Fruit fly (Drosophila melanogaster) whole organism, wandering third instar larva: ENCODE measurements around the gene CG32793.

Experiments used
- Abd-B ChIP-seq: fragments of >200 bp; optimal IDR thresholded peaks from 2 replicates; lab custom pipeline; 2017; ENCODE audit warnings: missing biosample characterization, missing genetic modification characterization
- CG32264 ChIP-seq: fragments of 200-800 bp; sonication (Bioruptor generic); optimal IDR thresholded peaks from 2 replicates; lab custom pipeline; 2016; ENCODE audit warnings: missing biosample characterization, missing genetic modification characterization
- CG9705 ChIP-seq: fragments of 200-800 bp; sonication (Bioruptor generic); optimal IDR thresholded peaks from 2 replicates; lab custom pipeline; 2018; ENCODE audit warnings: missing biosample characterization, mild to moderate bottlenecking, missing genetic modification characterization
- Dfd ChIP-seq: fragments of >200 bp; optimal IDR thresholded peaks from 2 replicates; lab custom pipeline; 2017; ENCODE audit warnings: missing biosample characterization, missing genetic modification characterization
- Dif ChIP-seq: fragments of 200-275, 200-300 bp; sonication (Bioruptor generic); optimal IDR thresholded peaks from 2 replicates; lab custom pipeline; 2018; ENCODE audit warnings: missing biosample characterization, missing genetic modification characterization; ENCODE audit not compliant: partially characterized antibody
- HLH106 ChIP-seq: fragments of 200-800 bp; optimal IDR thresholded peaks from 3 replicates; lab custom pipeline; 2019; ENCODE audit warnings: missing biosample characterization, mild to moderate bottlenecking, missing genetic modification characterization, moderate library complexity
- Hr78 ChIP-seq: fragments of >200 bp; optimal IDR thresholded peaks from 2 replicates; lab custom pipeline; 2017; ENCODE audit warnings: missing biosample characterization, missing genetic modification characterization
- Hr83 ChIP-seq: fragments of 200-300 bp; sonication (Bioruptor generic); optimal IDR thresholded peaks from 2 replicates; lab custom pipeline; 2016; ENCODE audit warnings: missing biosample characterization, mild to moderate bottlenecking, missing genetic modification characterization, moderate library complexity; ENCODE audit not compliant: poor library complexity, severe bottlenecking
- Jra ChIP-seq: sonication (Bioruptor generic); optimal IDR thresholded peaks from 2 replicates; lab custom pipeline; 2016; ENCODE audit warnings: missing biosample characterization, missing genetic modification characterization
- Mio ChIP-seq: sonication (Bioruptor generic); optimal IDR thresholded peaks from 2 replicates; lab custom pipeline; 2016; ENCODE audit warnings: missing biosample characterization, missing genetic modification characterization
- Myc ChIP-seq: fragments of >200 bp; optimal IDR thresholded peaks from 2 replicates; lab custom pipeline; 2017
- N ChIP-seq: fragments of >200 bp; optimal IDR thresholded peaks from 2 replicates; lab custom pipeline; 2018; ENCODE audit warnings: missing biosample characterization, missing external identifiers, missing genetic modification characterization
- Rel ChIP-seq, 2 experiments: fragments of 200-800 bp; sonication (Bioruptor generic) in 1 of 2; optimal IDR thresholded peaks; 2 replicates in 1 of 2; 3 replicates in 1 of 2; lab custom pipeline; 2016 to 2019; ENCODE audit warnings: mild to moderate bottlenecking in 2 of 2, missing biosample characterization in 2 of 2, missing genetic modification characterization in 2 of 2, moderate library complexity in 1 of 2
- Sp1 ChIP-seq: fragments of 200-800 bp; sonication (Bioruptor generic); optimal IDR thresholded peaks from 3 replicates; lab custom pipeline; 2019; ENCODE audit warnings: missing biosample characterization, mild to moderate bottlenecking, missing genetic modification characterization, moderate library complexity
- Vsx2 ChIP-seq: fragments of 200-300, 225-300 bp; sonication (Bioruptor generic); optimal IDR thresholded peaks from 2 replicates; lab custom pipeline; 2018; ENCODE audit warnings: missing biosample characterization, missing genetic modification characterization; ENCODE audit not compliant: partially characterized antibody
- br ChIP-seq: fragments of 200-800 bp; sonication (Bioruptor generic); optimal IDR thresholded peaks from 2 replicates; lab custom pipeline; 2016; ENCODE audit warnings: missing biosample characterization, missing genetic modification characterization
- brk ChIP-seq: fragments of 200-800 bp; sonication (Bioruptor generic); optimal IDR thresholded peaks from 2 replicates; lab custom pipeline; 2016; ENCODE audit warnings: missing biosample characterization, mild to moderate bottlenecking, missing genetic modification characterization
- dl ChIP-seq, 2 experiments: fragments of 175-275, 200-275 bp in 1 of 2; fragments of 200-275 bp in 1 of 2; sonication (Bioruptor generic); optimal IDR thresholded peaks; lab custom pipeline; 2018; ENCODE audit warnings: mild to moderate bottlenecking in 2 of 2, missing biosample characterization in 2 of 2, missing genetic modification characterization in 2 of 2, moderate library complexity in 2 of 2; ENCODE audit not compliant: partially characterized antibody in 2 of 2, insufficient read depth in 1 of 2
- dmrt93B ChIP-seq: fragments of 200-800 bp; sonication (Bioruptor generic); optimal IDR thresholded peaks from 2 replicates; lab custom pipeline; 2018; ENCODE audit warnings: missing biosample characterization, mild to moderate bottlenecking, missing genetic modification characterization
- dsf ChIP-seq: sonication (Bioruptor generic); optimal IDR thresholded peaks from 2 replicates; lab custom pipeline; 2016; ENCODE audit warnings: missing biosample characterization, missing genetic modification characterization, borderline replicate concordance
- ey ChIP-seq: fragments of 200-800 bp; sonication (Bioruptor generic); optimal IDR thresholded peaks from 2 replicates; lab custom pipeline; 2016; ENCODE audit warnings: missing biosample characterization, missing genetic modification characterization
- foxo ChIP-seq, 2 experiments: fragments of 200-800 bp; sonication (Bioruptor generic); optimal IDR thresholded peaks; 2 replicates in 1 of 2; 3 replicates in 1 of 2; lab custom pipeline; 2016 to 2017; ENCODE audit warnings: missing biosample characterization in 2 of 2, missing genetic modification characterization in 2 of 2
- h ChIP-seq: fragments of 200-800 bp; sonication (Bioruptor generic); optimal IDR thresholded peaks from 3 replicates; lab custom pipeline; 2016; ENCODE audit warnings: missing biosample characterization, mild to moderate bottlenecking, missing genetic modification characterization
- lola ChIP-seq: fragments of >200 bp; optimal IDR thresholded peaks from 2 replicates; lab custom pipeline; 2017; ENCODE audit warnings: missing biosample characterization, missing genetic modification characterization
- pan ChIP-seq: fragments of >200 bp; optimal IDR thresholded peaks from 2 replicates; lab custom pipeline; 2017
- psq ChIP-seq: fragments of 200-800 bp; sonication (Bioruptor generic); optimal IDR thresholded peaks from 3 replicates; lab custom pipeline; 2017; ENCODE audit warnings: missing biosample characterization, mild to moderate bottlenecking, missing genetic modification characterization, moderate library complexity
- rgr ChIP-seq: fragments of 200-800 bp; sonication (Bioruptor generic); optimal IDR thresholded peaks from 3 replicates; lab custom pipeline; 2016; ENCODE audit warnings: missing biosample characterization, mild to moderate bottlenecking, missing genetic modification characterization
- sage ChIP-seq: fragments of 200-800 bp; sonication (Bioruptor generic); optimal IDR thresholded peaks from 2 replicates; lab custom pipeline; 2016; ENCODE audit warnings: missing biosample characterization, mild to moderate bottlenecking, missing genetic modification characterization
- sv ChIP-seq: fragments of 200-800 bp; sonication (Bioruptor generic); optimal IDR thresholded peaks from 3 replicates; lab custom pipeline; 2016; ENCODE audit warnings: missing biosample characterization, missing genetic modification characterization
- woc ChIP-seq: sonication (Bioruptor generic); optimal IDR thresholded peaks from 2 replicates; lab custom pipeline; 2016; ENCODE audit warnings: missing biosample characterization, mild to moderate bottlenecking, missing genetic modification characterization

Gene CG32793

dm6 chrX:2929496-2929895 is at the start of gene CG32793:
TSS of gene CG32793 (plus strand) at chrX:2929796.
- TF ChIP-seq ey (GFP tag; lab: Kevin White, UChicago) (no peak), Dif (GFP tag; lab: Kevin White, UChicago) (no peak), HLH106 (tag; lab: Kevin White, UChicago) (no peak), Vsx2 (GFP tag; lab: Kevin White, UChicago) (no peak), Hr83 (no peak), brk (GFP tag; lab: Kevin White, UChicago) (no peak), woc (no peak), sv (GFP tag; lab: Kevin White, UChicago) (no peak), Sp1 (GFP tag; lab: Kevin White, UChicago) (no peak), foxo (GFP tag; optimal IDR thresholded peaks at IDR 0.05; lab: Kevin White, UChicago) (no peak), pan (lab: Kevin White, UChicago) (no peak), br (GFP tag; lab: Kevin White, UChicago) (no peak), CG9705 (GFP tag; lab: Kevin White, UChicago) (no peak)

- TF ChIP-seq h (peak; percentile 7), ey (GFP tag; lab: Kevin White, UChicago) (peak; percentile 10), dmrt93B (GFP tag; lab: Kevin White, UChicago) (no peak), HLH106 (tag; lab: Kevin White, UChicago) (peak; percentile 24), psq (no peak), rgr (GFP tag; lab: Kevin White, UChicago) (peak; percentile 12)
- TF ChIP-seq, all 38 proteins: peak for 4
Observed at dm6 chrX:2880660-2881059, 48.9 kb upstream of the CG32793 start.

- no peak for TF ChIP-seq woc
- peak; percentile 12 for TF ChIP-seq Dfd
Observed at dm6 chrX:2882516-2882915, 47.1 kb upstream of the CG32793 start.

dm6 chrX:2883561-2883960 is 46.0 kb upstream of the CG32793 start, which contains the start of gene CG14418:
TSS of gene CG14418 (minus strand) at chrX:2883661.
- no peak for TF ChIP-seq Rel (GFP tag; optimal IDR thresholded peaks at IDR 0.05; lab: Kevin White, UChicago)
- TF ChIP-seq Rel (tag; optimal IDR thresholded peaks at IDR 0.05; lab: Kevin White, UChicago), result no peak
- no peak for TF ChIP-seq Mio (GFP tag; lab: Kevin White, UChicago)
- no peak for TF ChIP-seq sage (GFP tag; lab: Kevin White, UChicago)
- no peak for TF ChIP-seq dl (GFP tag; optimal IDR thresholded peaks at IDR 0.05; lab: Kevin White, UChicago; ENCODE audit: insufficient read depth in 1 of 2, partially characterized antibody in 2 of 2)
- TF ChIP-seq woc, result no peak
- no peak for TF ChIP-seq Hr83
- no peak for TF ChIP-seq Jra (GFP tag; lab: Kevin White, UChicago)
- TF ChIP-seq Hr78 (GFP tag; lab: Kevin White, UChicago), result no peak
- TF ChIP-seq N (GFP tag; lab: Kevin White, UChicago), result no peak
- no peak for TF ChIP-seq h
- no peak for TF ChIP-seq Dfd
- TF ChIP-seq, all 38 proteins: peak for 0

dm6 chrX:2885814-2886213 is 43.8 kb upstream of the CG32793 start, which contains the start of gene CG14419:
TSS of gene CG14419 (minus strand) at chrX:2885914.
- TF ChIP-seq Hr78 (GFP tag; lab: Kevin White, UChicago) (no peak), Dif (GFP tag; lab: Kevin White, UChicago) (no peak), brk (GFP tag; lab: Kevin White, UChicago) (no peak), lola (GFP tag; lab: Kevin White, UChicago) (no peak), woc (no peak), Hr83 (no peak), Vsx2 (GFP tag; lab: Kevin White, UChicago) (no peak), CG32264 (GFP tag; lab: Kevin White, UChicago) (no peak), HLH106 (tag; lab: Kevin White, UChicago) (no peak), sage (GFP tag; lab: Kevin White, UChicago) (no peak), h (no peak), dsf (GFP tag; lab: Kevin White, UChicago) (no peak), dmrt93B (GFP tag; lab: Kevin White, UChicago) (no peak), Myc (lab: Kevin White, UChicago) (no peak), Sp1 (GFP tag; lab: Kevin White, UChicago) (no peak), Abd-B (GFP tag; lab: Kevin White, UChicago) (no peak)
- TF ChIP-seq, all 38 proteins: peak for 0
